Worm (Caenorhabditis elegans) whole organism, young adult: ENCODE measurements around the gene F55G7.1.

ENCODE experiments used
- D2030.7 ChIP-seq: fragments of 200-800 bp; sonication (Bioruptor generic); IDR thresholded peaks from 2 replicates; pipeline ENCODE4 v1.3.6; 2022; ENCODE audit warnings: missing genetic modification reagents, missing genetic modification characterization, missing compliant biosample characterization
- efl-1 ChIP-seq: fragments of 150-350 bp; optimal IDR thresholded peaks from 2 replicates; lab custom pipeline; 2014; ENCODE audit warnings: missing biosample characterization, missing genetic modification reagents, missing genetic modification characterization
- let-607 ChIP-seq, 2 experiments: fragments of 200-800 bp in 1 of 2; sonication (Bioruptor generic) in 1 of 2; sonication (generic microtip) in 1 of 2; optimal IDR thresholded peaks; 2 replicates each; lab custom pipeline; 2016 to 2018; ENCODE audit warnings: mild to moderate bottlenecking in 2 of 2, missing compliant biosample characterization in 2 of 2, missing genetic modification characterization in 2 of 2, moderate library complexity in 2 of 2, missing genotype in 1 of 2
- pha-4 ChIP-seq: fragments of 150-350 bp; sonication (generic microtip); optimal IDR thresholded peaks from 2 replicates; lab custom pipeline; 2014; ENCODE audit warnings: missing biosample characterization, missing genetic modification reagents, missing genetic modification characterization
- rpc-1 ChIP-seq, 2 experiments: fragments of 150-350 bp in 1 of 2; sonication (generic microtip) in 1 of 2; optimal IDR thresholded peaks; 2 replicates each; lab custom pipeline; 2014 to 2018; ENCODE audit warnings: missing biosample characterization in 1 of 2, missing genetic modification characterization in 1 of 2, missing genetic modification reagents in 1 of 2, missing genotype in 1 of 2

DNA sequence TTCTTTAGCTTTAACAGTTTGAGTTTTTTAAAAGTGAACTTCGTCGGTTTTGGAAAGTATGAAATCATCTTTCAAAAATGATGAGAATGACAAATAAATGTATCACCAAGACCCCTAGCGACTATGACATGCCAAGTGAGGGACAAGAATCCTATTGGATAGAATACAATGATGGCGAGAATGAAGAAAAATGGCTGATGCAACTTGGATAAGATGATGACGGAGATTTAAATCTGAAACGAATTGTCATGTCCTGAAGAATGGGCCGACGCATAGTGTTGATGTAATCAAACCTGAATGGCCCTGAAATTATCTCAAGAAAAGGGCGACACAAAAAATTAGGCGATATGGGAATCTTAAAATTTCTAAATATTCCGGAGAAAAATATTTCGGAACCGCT, 39.4 kb downstream of the F55G7.1 start:
- no peak for TF ChIP-seq let-607 (tag; optimal IDR thresholded peaks at IDR 0.05; lab: Kevin White, UChicago)
- no peak for TF ChIP-seq pha-4 (tag; lab: Kevin White, UChicago)
- TF ChIP-seq rpc-1 (optimal IDR thresholded peaks at IDR 0.05; lab: Kevin White, UChicago): no peak
- TF ChIP-seq rpc-1 (tag; optimal IDR thresholded peaks at IDR 0.05; lab: Kevin White, UChicago): no peak
- no peak for TF ChIP-seq efl-1 (GFP tag; lab: Kevin White, UChicago)
- TF ChIP-seq D2030.7 (GFP tag; lab: Robert Waterston, UW): no peak
